Worm (Caenorhabditis elegans) whole organism, young adult: ENCODE results near the gene fbxb-22.

ENCODE experiments used
- B0019.2 ChIP-seq: fragments of 200-800 bp; sonication (Bioruptor generic); conservative IDR thresholded peaks from 2 replicates; pipeline ENCODE4 v1.3.6; 2022; ENCODE audit warnings: missing genetic modification reagents, missing genetic modification characterization, missing compliant biosample characterization
- B0336.3 ChIP-seq: fragments of 200-800 bp; sonication (Bioruptor generic); IDR thresholded peaks from 2 replicates; pipeline ENCODE4 v1.3.6; 2022; ENCODE audit warnings: missing genetic modification characterization, missing compliant biosample characterization
- C06A6.2 ChIP-seq: fragments of 200-800 bp; sonication (Bioruptor generic); conservative IDR thresholded peaks from 2 replicates; pipeline ENCODE4 v1.3.6; 2022; ENCODE audit warnings: missing genetic modification characterization, missing compliant biosample characterization
- C17E4.6 ChIP-seq: fragments of 200-800 bp; sonication (Bioruptor generic); IDR thresholded peaks from 2 replicates; pipeline ENCODE4 v1.3.6; 2022; ENCODE audit warnings: missing genetic modification reagents, missing genetic modification characterization, missing compliant biosample characterization
- F37B4.10 ChIP-seq: fragments of 200-800 bp; sonication (Bioruptor generic); IDR thresholded peaks from 2 replicates; pipeline ENCODE4 v1.3.6; 2022; ENCODE audit warnings: missing genetic modification characterization, missing compliant biosample characterization
- F52B5.7 ChIP-seq: sonication (generic microtip); optimal IDR thresholded peaks from 2 replicates; lab custom pipeline; 2016; ENCODE audit warnings: mild to moderate bottlenecking, missing genetic modification characterization, missing compliant biosample characterization
- F55B11.4 ChIP-seq: sonication (generic microtip); optimal IDR thresholded peaks from 2 replicates; lab custom pipeline; 2016; ENCODE audit warnings: missing compliant biosample characterization, missing genetic modification characterization, borderline replicate concordance; ENCODE audit not compliant: insufficient read depth
- K12H6.12 ChIP-seq: fragments of 200-800 bp; sonication (Bioruptor generic); optimal IDR thresholded peaks from 2 replicates; lab custom pipeline; 2018; ENCODE audit warnings: mild to moderate bottlenecking, missing genetic modification characterization, missing compliant biosample characterization
- T26A5.8 ChIP-seq: sonication (generic microtip); optimal IDR thresholded peaks from 2 replicates; lab custom pipeline; 2016; ENCODE audit warnings: missing genetic modification characterization, missing compliant biosample characterization
- Y53F4B.3 ChIP-seq: fragments of 200-800 bp; sonication (Bioruptor generic); IDR thresholded peaks from 2 replicates; pipeline ENCODE4 v1.3.6; 2022; ENCODE audit warnings: missing genetic modification reagents, missing genetic modification characterization, missing compliant biosample characterization
- Y53G8AR.9 ChIP-seq: fragments of 200-800 bp; sonication (Bioruptor generic); conservative IDR thresholded peaks from 2 replicates; pipeline ENCODE4 v1.3.6; 2022; ENCODE audit warnings: missing genetic modification reagents, missing genetic modification characterization, missing compliant biosample characterization
- Y95B8A.8 ChIP-seq: fragments of 200-800 bp; sonication (Bioruptor generic); IDR thresholded peaks from 2 replicates; pipeline ENCODE4 v1.3.6; 2022; ENCODE audit warnings: missing genetic modification reagents, missing genetic modification characterization, missing compliant biosample characterization
- atf-7 ChIP-seq: sonication (generic microtip); optimal IDR thresholded peaks from 2 replicates; lab custom pipeline; 2017; ENCODE audit warnings: mild to moderate bottlenecking, missing genetic modification characterization, missing compliant biosample characterization
- attf-5 ChIP-seq: fragments of 200-800 bp; sonication (Bioruptor generic); optimal IDR thresholded peaks from 2 replicates; lab custom pipeline; 2018; ENCODE audit warnings: mild to moderate bottlenecking, missing genetic modification characterization, missing compliant biosample characterization
- attf-6 ChIP-seq: fragments of 200-800 bp; sonication (Bioruptor generic); IDR thresholded peaks from 2 replicates; pipeline ENCODE4 v1.3.6; 2022; ENCODE audit warnings: missing genetic modification reagents, missing genetic modification characterization, missing compliant biosample characterization
- bed-1 ChIP-seq: fragments of 200-800 bp; sonication (Bioruptor generic); IDR thresholded peaks from 2 replicates; pipeline ENCODE4 v1.3.6; 2022; ENCODE audit warnings: missing genetic modification reagents, missing genetic modification characterization, missing compliant biosample characterization
- cebp-1 ChIP-seq, 2 experiments: fragments of 200-800 bp in 1 of 2; sonication (Bioruptor generic) in 1 of 2; sonication (generic microtip) in 1 of 2; IDR thresholded peaks in 1 of 2; optimal IDR thresholded peaks in 1 of 2; 2 replicates each; pipeline versions ENCODE4 v1.3.6 to Lab custom; 2017 to 2022; ENCODE audit warnings: missing compliant biosample characterization in 2 of 2, missing genetic modification characterization in 2 of 2, mild to moderate bottlenecking in 1 of 2, missing genetic modification reagents in 1 of 2, moderate library complexity in 1 of 2
- ceh-100 ChIP-seq: fragments of 200-800 bp; sonication (Bioruptor generic); IDR thresholded peaks from 2 replicates; pipeline ENCODE4 v1.3.6; 2022; ENCODE audit warnings: missing genetic modification reagents, missing genetic modification characterization, missing compliant biosample characterization
- chd-7 ChIP-seq: sonication (generic microtip); optimal IDR thresholded peaks from 2 replicates; lab custom pipeline; 2016; ENCODE audit warnings: mild to moderate bottlenecking, missing genetic modification characterization, moderate library complexity, missing compliant biosample characterization
- die-1 ChIP-seq: sonication (generic microtip); optimal IDR thresholded peaks from 2 replicates; lab custom pipeline; 2016; ENCODE audit warnings: missing genotype, mild to moderate bottlenecking, missing genetic modification characterization, missing compliant biosample characterization
- egl-44 ChIP-seq: fragments of 200-800 bp; sonication (Bioruptor generic); IDR thresholded peaks from 2 replicates; pipeline ENCODE4 v1.3.6; 2022; ENCODE audit warnings: missing genetic modification reagents, missing genetic modification characterization, missing compliant biosample characterization
- ekl-4 ChIP-seq: fragments of 200-800 bp; sonication (Bioruptor generic); IDR thresholded peaks from 2 replicates; pipeline ENCODE4 v1.3.6; 2022; ENCODE audit warnings: missing genetic modification reagents, missing genetic modification characterization, missing compliant biosample characterization
- ets-4 ChIP-seq: fragments of 200-800 bp; sonication (Bioruptor generic); optimal IDR thresholded peaks from 2 replicates; lab custom pipeline; 2018; ENCODE audit warnings: mild to moderate bottlenecking, missing genetic modification characterization, missing compliant biosample characterization
- hmg-1.2 ChIP-seq: fragments of 200-800 bp; sonication (Bioruptor generic); IDR thresholded peaks from 2 replicates; pipeline ENCODE4 v1.3.6; 2022; ENCODE audit warnings: missing genetic modification reagents, missing genetic modification characterization, missing compliant biosample characterization
- hmg-20 ChIP-seq: fragments of 200-800 bp; sonication (Bioruptor generic); IDR thresholded peaks from 2 replicates; pipeline ENCODE4 v1.3.6; 2022; ENCODE audit warnings: missing genetic modification reagents, missing genetic modification characterization, missing compliant biosample characterization
- lin-26 ChIP-seq: fragments of 200-800 bp; sonication (Bioruptor generic); IDR thresholded peaks from 2 replicates; pipeline ENCODE4 v1.3.6; 2022; ENCODE audit warnings: missing genetic modification reagents, missing genetic modification characterization, missing compliant biosample characterization
- lsy-27 ChIP-seq: sonication (generic microtip); optimal IDR thresholded peaks from 2 replicates; lab custom pipeline; 2017; ENCODE audit warnings: missing genetic modification characterization, mild to moderate bottlenecking, missing compliant biosample characterization, antibody characterized with exemption, missing genotype, borderline replicate concordance; ENCODE audit not compliant: insufficient read depth
- madf-10 ChIP-seq: sonication (generic microtip); optimal IDR thresholded peaks from 2 replicates; lab custom pipeline; 2016; ENCODE audit warnings: mild to moderate bottlenecking, missing genetic modification characterization, missing compliant biosample characterization
- madf-3 ChIP-seq: fragments of 200-800 bp; sonication (Bioruptor generic); IDR thresholded peaks from 2 replicates; pipeline ENCODE4 v1.3.6; 2022; ENCODE audit warnings: missing genetic modification reagents, missing genetic modification characterization, missing compliant biosample characterization
- mcd-1 ChIP-seq: fragments of 200-800 bp; sonication (Bioruptor generic); IDR thresholded peaks from 2 replicates; pipeline ENCODE4 v1.3.6; 2022; ENCODE audit warnings: missing genetic modification reagents, missing genetic modification characterization, missing compliant biosample characterization
- nfya-2 ChIP-seq: fragments of 200-800 bp; sonication (Bioruptor generic); IDR thresholded peaks from 2 replicates; pipeline ENCODE4 v1.3.6; 2022; ENCODE audit warnings: missing genetic modification reagents, missing genetic modification characterization, missing compliant biosample characterization
- nfyb-1 ChIP-seq: fragments of 200-800 bp; sonication (Bioruptor generic); IDR thresholded peaks from 2 replicates; pipeline ENCODE4 v1.3.6; 2022; ENCODE audit warnings: missing genetic modification reagents, missing genetic modification characterization, missing compliant biosample characterization
- nhr-120 ChIP-seq: fragments of 200-800 bp; sonication (Bioruptor generic); IDR thresholded peaks from 2 replicates; pipeline ENCODE4 v1.3.6; 2022; ENCODE audit warnings: missing genetic modification characterization, missing compliant biosample characterization
- nhr-179 ChIP-seq: sonication (generic microtip); optimal IDR thresholded peaks from 2 replicates; lab custom pipeline; 2016; ENCODE audit warnings: mild to moderate bottlenecking, missing genetic modification characterization, missing compliant biosample characterization
- nhr-27 ChIP-seq: fragments of 200-800 bp; sonication (Bioruptor generic); optimal IDR thresholded peaks from 2 replicates; lab custom pipeline; 2018; ENCODE audit warnings: mild to moderate bottlenecking, missing genetic modification characterization, moderate library complexity, missing compliant biosample characterization
- rcor-1 ChIP-seq: fragments of 200-800 bp; sonication (Bioruptor generic); IDR thresholded peaks from 2 replicates; pipeline ENCODE4 v1.3.6; 2022; ENCODE audit warnings: missing genetic modification reagents, missing genetic modification characterization, missing compliant biosample characterization
- snpc-1.1 ChIP-seq: sonication (generic microtip); optimal IDR thresholded peaks from 2 replicates; lab custom pipeline; 2017; ENCODE audit warnings: missing genetic modification characterization, mild to moderate bottlenecking, missing compliant biosample characterization, antibody characterized with exemption, moderate library complexity, missing genotype, missing genetic modification reagents; ENCODE audit not compliant: insufficient read depth
- snpc-3.4 ChIP-seq: sonication (generic microtip); optimal IDR thresholded peaks from 2 replicates; lab custom pipeline; 2017; ENCODE audit warnings: missing genetic modification characterization, mild to moderate bottlenecking, missing compliant biosample characterization, antibody characterized with exemption, moderate library complexity, missing genotype, missing genetic modification reagents
- snpc-4 ChIP-seq, 5 experiments: fragments of 150-350 bp in 1 of 5; sonication (generic microtip) in 4 of 5; optimal IDR thresholded peaks; 2 replicates each; lab custom pipeline; 2014 to 2018; ENCODE audit warnings: missing genetic modification characterization in 5 of 5, missing biosample characterization in 3 of 5, antibody characterized with exemption in 2 of 5, mild to moderate bottlenecking in 2 of 5, missing compliant biosample characterization in 2 of 5, missing genotype in 2 of 5, moderate library complexity in 2 of 5, missing genetic modification reagents in 1 of 5
- somi-1 ChIP-seq: fragments of 200-800 bp; sonication (Bioruptor generic); optimal IDR thresholded peaks from 2 replicates; lab custom pipeline; 2018; ENCODE audit warnings: mild to moderate bottlenecking, missing genetic modification characterization, missing compliant biosample characterization
- tbp1 ChIP-seq: fragments of 200-800 bp; sonication (Bioruptor generic); optimal IDR thresholded peaks from 2 replicates; lab custom pipeline; 2018; ENCODE audit warnings: mild to moderate bottlenecking, missing genetic modification characterization, missing compliant biosample characterization
- unc-130 ChIP-seq: sonication (generic microtip); optimal IDR thresholded peaks from 2 replicates; lab custom pipeline; 2016; ENCODE audit warnings: missing genetic modification reagents, missing genetic modification characterization, missing compliant biosample characterization
- unc-62 ChIP-seq: fragments of 150-350 bp; optimal IDR thresholded peaks from 2 replicates; lab custom pipeline; 2014; ENCODE audit warnings: missing biosample characterization, missing genetic modification reagents, missing genetic modification characterization
- ztf-25 ChIP-seq: fragments of 200-800 bp; sonication (Bioruptor generic); IDR thresholded peaks from 2 replicates; pipeline ENCODE4 v1.3.6; 2022; ENCODE audit warnings: missing genetic modification reagents, missing genetic modification characterization, missing compliant biosample characterization

fbxb-22 gene

DNA sequence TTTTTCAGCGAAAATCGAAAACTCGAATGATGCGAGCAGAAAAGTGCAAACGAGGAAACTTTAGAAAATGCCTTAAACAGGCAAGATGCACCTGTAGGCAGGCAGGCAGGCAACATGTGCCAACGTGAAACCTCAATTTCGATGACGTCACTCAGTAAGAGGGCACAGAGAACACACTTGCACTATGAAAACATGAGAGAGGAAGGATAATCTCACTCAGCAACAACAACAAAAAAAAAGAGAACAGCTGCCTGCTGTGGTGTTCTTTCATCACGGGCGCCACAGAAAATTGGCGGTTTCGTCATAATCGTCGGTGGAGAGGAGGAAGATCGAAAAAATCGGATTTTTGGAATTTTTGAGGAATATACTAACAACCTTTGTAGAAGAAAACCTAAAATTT is 49.4 kb downstream of the fbxb-22 start:
- no peak for TF ChIP-seq rcor-1
- TF ChIP-seq unc-130, result no peak
- no peak for TF ChIP-seq bed-1 (GFP tag; lab: Robert Waterston, UW)
- no peak for TF ChIP-seq attf-5
- TF ChIP-seq ceh-100, result peak; percentile 54
- TF ChIP-seq lsy-27 (tag; lab: Kevin White, UChicago), result no peak
- no peak for TF ChIP-seq chd-7
- 0 out of 2 replicates have a peak, but pooled peaks have one; percentile 31 for TF ChIP-seq cebp-1 (GFP tag; IDR thresholded peaks at IDR 0.05; lab: Robert Waterston, UW)
- peak; percentile 81 for TF ChIP-seq cebp-1 (tag; optimal IDR thresholded peaks at IDR 0.05; lab: Kevin White, UChicago)
- TF ChIP-seq die-1 (tag; lab: Kevin White, UChicago), result no peak
- no peak for TF ChIP-seq ekl-4 (GFP tag; lab: Robert Waterston, UW)
- no peak for TF ChIP-seq unc-62
- TF ChIP-seq nhr-179 (tag; lab: Kevin White, UChicago), result no peak
- no peak for TF ChIP-seq F37B4.10
- no peak for TF ChIP-seq lin-26 (GFP tag; lab: Robert Waterston, UW)
- TF ChIP-seq C17E4.6 (GFP tag; lab: Robert Waterston, UW), result no peak
- TF ChIP-seq tbp1 (GFP tag; lab: Kevin White, UChicago), result peak; percentile 6
- no peak for TF ChIP-seq nfya-2 (GFP tag; lab: Robert Waterston, UW)
- TF ChIP-seq K12H6.12 (tag; lab: Kevin White, UChicago), result peak; percentile 37
- no peak for TF ChIP-seq F52B5.7
- TF ChIP-seq mcd-1 (GFP tag; lab: Robert Waterston, UW), result no peak
- no peak for TF ChIP-seq nhr-120 (GFP tag; lab: Robert Waterston, UW)
- no peak for TF ChIP-seq madf-10
- no peak for TF ChIP-seq snpc-4 (GFP tag; optimal IDR thresholded peaks at IDR 0.05; lab: Kevin White, UChicago)
- TF ChIP-seq snpc-4 (tag; optimal IDR thresholded peaks at IDR 0.05; lab: Kevin White, UChicago), result no peak
- 0 out of 2 replicates have a peak, but pooled peaks have one; percentile 23 for TF ChIP-seq hmg-20 (GFP tag; lab: Robert Waterston, UW)
- no peak for TF ChIP-seq F55B11.4
- TF ChIP-seq atf-7 (tag; lab: Kevin White, UChicago), result peak; percentile 63
- TF ChIP-seq B0019.2 (GFP tag; lab: Robert Waterston, UW), result no peak
- TF ChIP-seq Y53F4B.3 (GFP tag; lab: Robert Waterston, UW), result no peak
- no peak for TF ChIP-seq snpc-3.4 (tag; lab: Kevin White, UChicago)
- TF ChIP-seq ztf-25, result no peak
- TF ChIP-seq hmg-1.2 (GFP tag; lab: Robert Waterston, UW), result no peak
- TF ChIP-seq ets-4, result no peak
- TF ChIP-seq Y95B8A.8, result 0 out of 2 replicates have a peak, but pooled peaks have one; percentile 35
- peak; percentile 38; the same call in 1 of the 2 replicates for TF ChIP-seq nfyb-1
- no peak for TF ChIP-seq somi-1
- no peak for TF ChIP-seq nhr-27
- TF ChIP-seq Y53G8AR.9, result no peak
- no peak for TF ChIP-seq egl-44 (GFP tag; lab: Robert Waterston, UW)
- TF ChIP-seq snpc-1.1, result no peak
- no peak for TF ChIP-seq C06A6.2 (GFP tag; lab: Robert Waterston, UW)
- no peak for TF ChIP-seq T26A5.8 (tag; lab: Kevin White, UChicago)
- TF ChIP-seq attf-6 (GFP tag; lab: Robert Waterston, UW), result no peak
- no peak for TF ChIP-seq B0336.3 (GFP tag; lab: Robert Waterston, UW)
- no peak for TF ChIP-seq madf-3
- TF ChIP-seq, all 124 proteins: peak for 8
